Worm (Caenorhabditis elegans) whole organism, midembryonic: Measurements from ENCODE around the gene F20A1.8.

Experiments
- T22C8.4 ChIP-seq: fragments of 200-800 bp; sonication (Bioruptor generic); IDR thresholded peaks from 2 replicates; pipeline ENCODE4 v1.3.6; 2022; ENCODE audit warnings: missing genetic modification characterization, missing compliant biosample characterization
- cog-1 ChIP-seq: sonication (generic microtip); optimal IDR thresholded peaks from 2 replicates; lab custom pipeline; 2016; ENCODE audit warnings: missing genetic modification characterization, missing compliant biosample characterization
- flt-1 ChIP-seq: fragments of 200-800 bp; sonication (Bioruptor generic); IDR thresholded peaks from 2 replicates; pipeline ENCODE4 v1.3.6; 2022; ENCODE audit warnings: missing genetic modification characterization, missing compliant biosample characterization
- klf-2 ChIP-seq: fragments of 200-800 bp; sonication (Bioruptor generic); conservative IDR thresholded peaks from 2 replicates; pipeline ENCODE4 v1.3.6; 2022; ENCODE audit warnings: missing genetic modification reagents, missing genetic modification characterization, missing compliant biosample characterization
- med-1 ChIP-seq: sonication (generic microtip); optimal IDR thresholded peaks from 2 replicates; lab custom pipeline; 2017; ENCODE audit warnings: missing genetic modification characterization, mild to moderate bottlenecking, missing compliant biosample characterization, antibody characterized with exemption, missing genetic modification reagents; ENCODE audit not compliant: insufficient read depth
- ref-1 ChIP-seq: fragments of 200-800 bp; sonication (Bioruptor generic); conservative IDR thresholded peaks from 2 replicates; pipeline ENCODE4 v1.3.6; 2022; ENCODE audit warnings: missing genetic modification reagents, missing genetic modification characterization, missing compliant biosample characterization
- tab-1 ChIP-seq: fragments of 200-800 bp; sonication (Bioruptor generic); IDR thresholded peaks from 2 replicates; pipeline ENCODE4 v1.3.6; 2022; ENCODE audit warnings: missing genetic modification characterization, missing compliant biosample characterization
- ztf-23 ChIP-seq: fragments of 200-800 bp; sonication (Bioruptor generic); IDR thresholded peaks from 2 replicates; pipeline ENCODE4 v1.3.6; 2022; ENCODE audit warnings: missing genetic modification reagents, missing genetic modification characterization, missing compliant biosample characterization
- ztf-29 ChIP-seq: fragments of 200-800 bp; sonication (Bioruptor generic); IDR thresholded peaks from 2 replicates; pipeline ENCODE4 v1.3.6; 2022; ENCODE audit warnings: missing genetic modification reagents, missing genetic modification characterization, missing compliant biosample characterization

Gene F20A1.8

ce11 chrV:7007307-7007706, 40.1 kb downstream of the F20A1.8 start, which contains the start of gene drd-10:
Gene drd-10, plus strand, starts transcription at chrV:7007607.
- TF ChIP-seq tab-1 (GFP tag; lab: Robert Waterston, UW): no peak
- no peak for TF ChIP-seq T22C8.4
- TF ChIP-seq ref-1 (GFP tag; lab: Robert Waterston, UW): no peak
- TF ChIP-seq med-1 (GFP tag; lab: Kevin White, UChicago): no peak
- no peak for TF ChIP-seq cog-1
- TF ChIP-seq ztf-29 (GFP tag; lab: Robert Waterston, UW): no peak

ce11 chrV:7005964-7006363, 41.4 kb downstream of the F20A1.8 start, which contains the start of gene spig-10:
Gene spig-10, plus strand, starts transcription at chrV:7006264.
- TF ChIP-seq ztf-23 (GFP tag; lab: Robert Waterston, UW) (no peak), ztf-29 (GFP tag; lab: Robert Waterston, UW) (no peak), flt-1 (GFP tag; lab: Robert Waterston, UW) (no peak), tab-1 (GFP tag; lab: Robert Waterston, UW) (no peak), T22C8.4 (no peak), ref-1 (GFP tag; lab: Robert Waterston, UW) (no peak), med-1 (GFP tag; lab: Kevin White, UChicago) (no peak), klf-2 (GFP tag; lab: Robert Waterston, UW) (no peak), cog-1 (no peak)

- TF ChIP-seq flt-1 (GFP tag; lab: Robert Waterston, UW) (no peak), ztf-23 (GFP tag; lab: Robert Waterston, UW) (no peak), ref-1 (GFP tag; lab: Robert Waterston, UW) (no peak), cog-1 (no peak), tab-1 (GFP tag; lab: Robert Waterston, UW) (no peak), klf-2 (GFP tag; lab: Robert Waterston, UW) (no peak), med-1 (GFP tag; lab: Kevin White, UChicago) (no peak), T22C8.4 (no peak), ztf-29 (GFP tag; lab: Robert Waterston, UW) (no peak)
Measured at ce11 chrV:7003850-7004249, 43.6 kb downstream of the F20A1.8 start, which contains the start of gene srab-4. Gene srab-4, plus strand, starts transcription at chrV:7004150.

ce11 chrV:7000734-7001133, 46.7 kb downstream of the F20A1.8 start:
- TF ChIP-seq T22C8.4 (no peak), klf-2 (GFP tag; lab: Robert Waterston, UW) (no peak), ztf-29 (GFP tag; lab: Robert Waterston, UW) (no peak), ref-1 (GFP tag; lab: Robert Waterston, UW) (no peak), med-1 (GFP tag; lab: Kevin White, UChicago) (no peak), ztf-23 (GFP tag; lab: Robert Waterston, UW) (no peak), flt-1 (GFP tag; lab: Robert Waterston, UW) (no peak), tab-1 (GFP tag; lab: Robert Waterston, UW) (no peak), cog-1 (no peak)

- TF ChIP-seq med-1 (GFP tag; lab: Kevin White, UChicago) (no peak), flt-1 (GFP tag; lab: Robert Waterston, UW) (no peak), ztf-29 (GFP tag; lab: Robert Waterston, UW) (no peak), ztf-23 (GFP tag; lab: Robert Waterston, UW) (no peak), cog-1 (no peak), T22C8.4 (no peak), ref-1 (GFP tag; lab: Robert Waterston, UW) (no peak), tab-1 (GFP tag; lab: Robert Waterston, UW) (no peak), klf-2 (GFP tag; lab: Robert Waterston, UW) (no peak)
Measured at ce11 chrV:6998303-6998884, 49.0 kb downstream of the F20A1.8 start, which contains the start of gene nhr-42. Gene nhr-42, plus strand, starts transcription at chrV:6998819.
